Worm (Caenorhabditis elegans): ENCODE results near the gene sly-1.

ce11 chrIII:10525927-10526326 is 19.1 kb downstream of the sly-1 start:
- TF ChIP-seq skn-1 (tag; optimal IDR thresholded peaks at IDR 0.05) (no peak), C04F5.9 (tag; optimal IDR thresholded peaks at IDR 0.05) (no peak), egl-27 (tag; optimal IDR thresholded peaks at IDR 0.05) (no peak), ceh-82 (tag; optimal IDR thresholded peaks at IDR 0.05) (no peak), unc-62 (GFP tag; optimal IDR thresholded peaks at IDR 0.05) (no peak), ztf-11 (tag; optimal IDR thresholded peaks at IDR 0.05) (no peak), tbx-2 (tag; optimal IDR thresholded peaks at IDR 0.05) (no peak), lsy-2 (tag; optimal IDR thresholded peaks at IDR 0.05) (peak; percentile 27 to 48), ceh-63 (GFP tag; optimal IDR thresholded peaks at IDR 0.05) (no peak)

Data from whole organism, L1 larva.